Fruit fly (Drosophila melanogaster): ENCODE results near the gene CG7384.
A peak's percentile ranks its signal among the peaks of the same experiment; 100 is the strongest.

CG7384 gene

dm6 chr2L:10488484-10489223 lies 21.6 kb downstream of the CG7384 start, which contains the start of the genes Cog4 and CG6144 (continued):
- TF ChIP-seq Nf-YB (GFP tag; optimal IDR thresholded peaks at IDR 0.05) (no peak), CG12104 (GFP tag; optimal IDR thresholded peaks at IDR 0.05) (no peak), CG32532 (GFP tag; IDR thresholded peaks at IDR 0.05) (peak; percentile 21; the same call in 1 of the 2 replicates), CG16815 (GFP tag; optimal IDR thresholded peaks at IDR 0.05) (no peak), Fer1 (GFP tag; optimal IDR thresholded peaks at IDR 0.05) (no peak), Med (GFP tag) (peak; percentile 63), Dip2 (GFP tag; IDR thresholded peaks at IDR 0.05) (no peak), dimm (GFP tag; IDR thresholded peaks at IDR 0.05) (no peak), Xrp1 (GFP tag; IDR thresholded peaks at IDR 0.05) (peak; percentile 53; the same call in 1 of the 2 replicates), Lim3 (GFP tag; IDR thresholded peaks at IDR 0.05) (no peak), CG34224 (GFP tag; IDR thresholded peaks at IDR 0.05; ENCODE audit: partially characterized antibody) (peak; percentile 82), CG8765 (GFP tag; IDR thresholded peaks at IDR 0.05) (no peak), CG33557 (GFP tag; optimal IDR thresholded peaks at IDR 0.05) (no peak), pros (GFP tag; optimal IDR thresholded peaks at IDR 0.05) (no peak), wor (GFP tag; IDR thresholded peaks at IDR 0.05) (no peak), CG9797 (GFP tag; optimal IDR thresholded peaks at IDR 0.05) (peak; percentile 61), nom (GFP tag; optimal IDR thresholded peaks at IDR 0.05) (no peak), CG18011 (GFP tag; optimal IDR thresholded peaks at IDR 0.05) (no peak), CG31224 (GFP tag; IDR thresholded peaks at IDR 0.05) (no peak), CG7987 (GFP tag; optimal IDR thresholded peaks at IDR 0.05) (no peak), CG9876 (GFP tag; optimal IDR thresholded peaks at IDR 0.05) (no peak), sim (GFP tag; IDR thresholded peaks at IDR 0.05) (no peak), Hey (tag; optimal IDR thresholded peaks at IDR 0.05) (no peak), Abd-B (GFP tag; optimal IDR thresholded peaks at IDR 0.05) (no peak), so (GFP tag; IDR thresholded peaks at IDR 0.05) (no peak), tgo (GFP tag; IDR thresholded peaks at IDR 0.05) (no peak; the same call in 2 of the 3 replicates), schlank (tag; optimal IDR thresholded peaks at IDR 0.05) (no peak), btn (GFP tag; optimal IDR thresholded peaks at IDR 0.05) (no peak), esg (GFP tag; conservative IDR thresholded peaks at IDR 0.05) (0 out of 2 replicates have a peak, but pooled peaks have one; percentile 7), fd64A (GFP tag; optimal IDR thresholded peaks at IDR 0.05) (no peak), crc (GFP tag; optimal IDR thresholded peaks at IDR 0.05) (no peak), mam (GFP tag; optimal IDR thresholded peaks at IDR 0.05) (peak; percentile 48), Atf-2 (GFP tag; optimal IDR thresholded peaks at IDR 0.05) (no peak), Dll (GFP tag; IDR thresholded peaks at IDR 0.05; ENCODE audit: partially characterized antibody) (peak; percentile 91), ro (GFP tag; IDR thresholded peaks at IDR 0.05) (no peak)

dm6 chr2L:10483073-10483472 lies 27.2 kb downstream of the CG7384 start, which contains the start of gene Grip75:
Gene Grip75 (plus strand): TSS chr2L:10483295.
- TF ChIP-seq unc-4 (GFP tag; IDR thresholded peaks at IDR 0.05; ENCODE audit: partially characterized antibody) (peak; percentile 55; the same call in 1 of the 2 replicates), CG6175 (GFP tag; IDR thresholded peaks at IDR 0.05) (no peak), Dp (GFP tag; optimal IDR thresholded peaks at IDR 0.05) (peak; percentile 95), CG30020 (tag; optimal IDR thresholded peaks at IDR 0.05) (peak; percentile 21), MBD-R2 (GFP tag; IDR thresholded peaks at IDR 0.05) (peak; percentile 59), peb (GFP tag; IDR thresholded peaks at IDR 0.05) (no peak), Opbp (GFP tag; IDR thresholded peaks at IDR 0.05; ENCODE audit: partially characterized antibody) (peak; percentile 57; the same call in 2 of the 3 replicates), CG17186 (GFP tag; optimal IDR thresholded peaks at IDR 0.05) (peak; percentile 4), Myb (GFP tag; optimal IDR thresholded peaks at IDR 0.05) (peak; percentile 49), ftz-f1 (GFP tag; optimal IDR thresholded peaks at IDR 0.05) (no peak), CG2116 (GFP tag; optimal IDR thresholded peaks at IDR 0.05) (peak; percentile 41), Scr (GFP tag; IDR thresholded peaks at IDR 0.05; ENCODE audit: partially characterized antibody) (peak; percentile 58), shn (GFP tag; optimal IDR thresholded peaks at IDR 0.05) (no peak), CG42726 (GFP tag; IDR thresholded peaks at IDR 0.05; ENCODE audit: partially characterized antibody) (0 out of 2 replicates have a peak, but pooled peaks have one; percentile 32), CG15479 (GFP tag; optimal IDR thresholded peaks at IDR 0.05) (peak; percentile 56), ash1 (GFP tag; optimal IDR thresholded peaks at IDR 0.05) (no peak)
